Fruit fly (Drosophila melanogaster): ENCODE data around the gene mRpL23.

mRpL23 gene

dm6 chr3L:2402206-2402605, 28.7 kb upstream of the mRpL23 start (continued):
- TF ChIP-seq Dad (GFP tag; optimal IDR thresholded peaks at IDR 0.05) (no peak), sens (GFP tag) (peak; percentile 55), CG7372 (GFP tag; IDR thresholded peaks at IDR 0.05) (no peak), CG12299 (tag; optimal IDR thresholded peaks at IDR 0.05) (no peak), twi (tag; optimal IDR thresholded peaks at IDR 0.05) (no peak), CG32532 (GFP tag; IDR thresholded peaks at IDR 0.05) (no peak), tin (GFP tag; optimal IDR thresholded peaks at IDR 0.05) (no peak), CG3995 (GFP tag; optimal IDR thresholded peaks at IDR 0.05) (no peak), CG18764 (GFP tag; optimal IDR thresholded peaks at IDR 0.05) (no peak), Fer1 (GFP tag; optimal IDR thresholded peaks at IDR 0.05) (peak; percentile 43), pita (GFP tag; optimal IDR thresholded peaks at IDR 0.05) (no peak), pros (GFP tag; optimal IDR thresholded peaks at IDR 0.05) (no peak), mam (GFP tag; optimal IDR thresholded peaks at IDR 0.05) (no peak), CG13894 (tag; optimal IDR thresholded peaks at IDR 0.05) (no peak), Mrtf (GFP tag; IDR thresholded peaks at IDR 0.05) (no peak), CG8478 (optimal IDR thresholded peaks at IDR 0.05) (no peak), CG15011 (GFP tag; optimal IDR thresholded peaks at IDR 0.05) (no peak), CG9876 (GFP tag; optimal IDR thresholded peaks at IDR 0.05) (no peak), CoRest (tag; optimal IDR thresholded peaks at IDR 0.05) (no peak), Rx (GFP tag; IDR thresholded peaks at IDR 0.05) (no peak), ewg (GFP tag; optimal IDR thresholded peaks at IDR 0.05) (no peak)

- TF ChIP-seq CG4404 (GFP tag; IDR thresholded peaks at IDR 0.05) (no peak), rib (GFP tag; IDR thresholded peaks at IDR 0.05) (0 out of 2 replicates have a peak, but pooled peaks have one; percentile 34), sug (tag; optimal IDR thresholded peaks at IDR 0.05) (peak; percentile 49), Trl (optimal IDR thresholded peaks at IDR 0.05) (peak; percentile 33 to 70), Trl (GFP tag; optimal IDR thresholded peaks at IDR 0.05) (no peak), CG9932 (GFP tag; IDR thresholded peaks at IDR 0.05) (no peak), CG34376 (GFP tag; optimal IDR thresholded peaks at IDR 0.05) (peak; percentile 21), CG2116 (GFP tag; optimal IDR thresholded peaks at IDR 0.05) (no peak), Ets65A (GFP tag) (peak; percentile 55), CG1792 (GFP tag; optimal IDR thresholded peaks at IDR 0.05) (no peak), NFAT (GFP tag; IDR thresholded peaks at IDR 0.05) (peak; percentile 46), CG10543 (GFP tag; optimal IDR thresholded peaks at IDR 0.05) (peak; percentile 18), chinmo (GFP tag; IDR thresholded peaks at IDR 0.05; ENCODE audit: partially characterized antibody) (peak; percentile 73; the same call in 1 of the 4 replicates), insv (GFP tag; optimal IDR thresholded peaks at IDR 0.05) (no peak), ro (GFP tag; IDR thresholded peaks at IDR 0.05) (no peak), odd (GFP tag; optimal IDR thresholded peaks at IDR 0.05) (no peak), ftz-f1 (GFP tag; optimal IDR thresholded peaks at IDR 0.05) (peak; percentile 46), grn (GFP tag; optimal IDR thresholded peaks at IDR 0.05) (peak; percentile 43), dm (GFP tag; optimal IDR thresholded peaks at IDR 0.05) (no peak), Abd-B (GFP tag; optimal IDR thresholded peaks at IDR 0.05) (no peak), CG3163 (GFP tag; optimal IDR thresholded peaks at IDR 0.05) (peak; percentile 84), CG12769 (tag; optimal IDR thresholded peaks at IDR 0.05) (peak; percentile 62), exex (tag; optimal IDR thresholded peaks at IDR 0.05) (peak; percentile 45), ATbp (GFP tag; optimal IDR thresholded peaks at IDR 0.05) (no peak), tx (GFP tag; optimal IDR thresholded peaks at IDR 0.05) (no peak), CG30431 (GFP tag; optimal IDR thresholded peaks at IDR 0.05) (no peak), Pdp1 (GFP tag; optimal IDR thresholded peaks at IDR 0.05) (peak in 1 of 2 experiments; percentile 41), CG34422 (GFP tag; IDR thresholded peaks at IDR 0.05) (no peak), Deaf1 (tag; optimal IDR thresholded peaks at IDR 0.05) (peak; percentile 27), Jarid2 (GFP tag; optimal IDR thresholded peaks at IDR 0.05) (peak; percentile 63), Rfx (GFP tag; IDR thresholded peaks at IDR 0.05) (0 out of 2 replicates have a peak, but pooled peaks have one; percentile 7), Tbp (GFP tag; optimal IDR thresholded peaks at IDR 0.05) (no peak)
Observed at dm6 chr3L:2400227-2400840, 26.8 kb upstream of the mRpL23 start.

All from whole organism, embryonic.